Fruit fly (Drosophila melanogaster) S2 (cell line): ENCODE measurements around the gene SP.
A peak's percentile ranks its signal among the peaks of the same experiment; 100 is the strongest.

ENCODE experiments used
- CG8478 ChIP-seq: fragments of >200 bp; optimal IDR thresholded peaks from 2 replicates; lab custom pipeline; 2018
- CTCF ChIP-seq, 2 experiments: fragments of >200 bp; optimal IDR thresholded peaks; 2 replicates each; lab custom pipeline; 2018

SP gene

dm6 chr3L:13301335-13301734 lies at the start of gene SP:
TSS of gene SP (plus strand) at chr3L:13301635.
- no peak for TF ChIP-seq CTCF (optimal IDR thresholded peaks at IDR 0.05; lab: Kevin White, UChicago)
- no peak for TF ChIP-seq CG8478

- no peak for TF ChIP-seq CG8478
- no peak for TF ChIP-seq CTCF (optimal IDR thresholded peaks at IDR 0.05; lab: Kevin White, UChicago)
Observed at dm6 chr3L:13251786-13252185, 49.6 kb upstream of the SP start.

DNA sequence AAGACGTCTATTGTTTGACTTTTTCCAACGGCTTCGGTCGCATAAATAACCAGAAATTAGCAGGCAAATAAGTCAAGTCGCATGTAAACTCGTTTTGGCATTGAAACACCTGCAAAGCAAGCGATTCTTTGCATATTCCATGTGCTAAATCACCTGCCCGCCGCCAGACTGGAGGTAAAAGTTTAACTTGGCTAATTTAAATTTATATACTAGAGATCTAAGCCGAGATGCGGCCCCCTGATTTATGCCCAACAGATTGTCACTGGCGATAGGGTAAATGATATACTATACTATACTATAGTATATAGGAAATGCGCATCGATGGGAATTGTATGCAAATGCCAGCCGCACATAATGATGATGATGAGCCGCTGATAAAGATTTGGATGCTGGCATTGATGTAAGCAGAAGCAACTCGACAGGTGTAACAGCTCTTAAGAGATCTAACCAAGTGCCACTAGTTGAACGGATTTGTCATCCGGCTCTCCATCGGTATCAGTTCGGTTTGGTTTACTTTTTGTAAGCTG lies 48.4 kb upstream of the SP start:
- no peak for TF ChIP-seq CG8478
- TF ChIP-seq CTCF (optimal IDR thresholded peaks at IDR 0.05; lab: Kevin White, UChicago) = no peak

dm6 chr3L:13254274-13254673 lies 47.2 kb upstream of the SP start:
- TF ChIP-seq CTCF (optimal IDR thresholded peaks at IDR 0.05; lab: Kevin White, UChicago) (no peak), CG8478 (no peak)

dm6 chr3L:13255393-13256078 lies 45.9 kb upstream of the SP start:
- no peak for TF ChIP-seq CTCF (optimal IDR thresholded peaks at IDR 0.05; lab: Kevin White, UChicago)
- TF ChIP-seq CG8478 = no peak

DNA sequence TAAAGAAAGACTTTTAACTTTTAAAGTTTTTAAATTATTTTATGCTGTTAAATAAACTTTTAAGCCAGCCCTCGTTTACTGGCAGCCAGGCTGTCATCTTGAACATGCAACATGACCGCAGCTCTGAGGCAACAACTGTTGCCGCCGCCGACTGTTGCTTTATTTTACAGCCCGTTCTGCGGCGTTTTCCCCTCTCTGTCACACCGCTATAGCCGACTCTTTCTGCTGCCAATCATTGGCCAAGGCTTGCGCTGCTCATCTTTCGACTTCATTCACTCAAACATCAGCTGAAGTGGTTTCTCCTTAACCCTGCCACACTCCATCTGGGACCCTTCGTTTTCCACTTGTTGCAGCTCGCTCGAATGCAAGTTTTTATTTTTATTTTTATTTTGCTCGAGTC lies 45.3 kb upstream of the SP start:
- no peak for TF ChIP-seq CG8478
- TF ChIP-seq CTCF (optimal IDR thresholded peaks at IDR 0.05; lab: Kevin White, UChicago) = no peak

DNA sequence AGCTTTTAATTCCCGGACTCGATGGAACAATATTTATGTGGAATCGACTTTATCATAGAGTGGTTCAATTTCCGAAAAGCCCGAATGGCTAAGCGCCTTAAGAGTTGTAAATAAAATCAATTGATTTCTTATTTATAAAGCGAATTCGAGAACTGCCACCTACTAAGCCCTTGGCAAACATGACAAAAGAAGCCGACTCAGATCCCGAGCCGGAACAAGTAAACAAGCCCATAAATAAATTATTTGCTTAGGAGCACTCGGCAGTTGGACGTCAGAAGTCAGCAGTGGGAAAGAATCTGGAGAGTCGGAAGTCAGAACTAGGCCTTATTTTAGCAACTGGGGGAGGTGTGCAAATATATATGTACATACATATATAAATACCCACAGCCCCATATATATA lies 41.8 kb upstream of the SP start:
- TF ChIP-seq CTCF (optimal IDR thresholded peaks at IDR 0.05; lab: Kevin White, UChicago) = no peak
- no peak for TF ChIP-seq CG8478

DNA sequence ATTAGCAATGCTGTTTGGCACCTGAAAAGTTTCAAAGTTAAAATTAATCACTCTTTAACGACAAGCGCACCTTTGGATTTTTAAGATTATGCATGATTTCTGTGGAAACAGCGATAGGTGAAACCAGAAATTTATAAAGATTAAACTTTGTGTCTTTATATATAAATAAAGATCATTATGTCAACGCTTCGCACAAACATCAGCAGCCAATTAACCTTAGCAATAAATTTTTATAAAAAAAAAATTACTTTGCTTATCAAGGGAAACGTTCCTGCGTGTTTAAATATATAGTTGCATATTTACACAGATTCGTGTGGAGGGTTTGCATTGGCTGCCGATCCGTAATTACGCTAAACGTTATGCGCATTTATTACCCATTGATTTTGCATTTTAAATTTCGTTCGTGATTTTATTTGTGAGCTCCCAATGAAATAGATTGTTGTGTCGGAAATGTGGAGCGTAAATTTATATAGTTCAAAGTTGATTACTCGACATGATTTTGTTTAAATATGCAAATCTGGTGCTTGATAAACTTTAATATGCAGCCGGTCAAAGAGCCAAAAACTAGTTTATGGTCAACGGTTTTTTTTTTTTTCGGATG lies 40.6 kb upstream of the SP start:
- TF ChIP-seq CG8478 (no peak), CTCF (optimal IDR thresholded peaks at IDR 0.05; lab: Kevin White, UChicago) (no peak)

DNA sequence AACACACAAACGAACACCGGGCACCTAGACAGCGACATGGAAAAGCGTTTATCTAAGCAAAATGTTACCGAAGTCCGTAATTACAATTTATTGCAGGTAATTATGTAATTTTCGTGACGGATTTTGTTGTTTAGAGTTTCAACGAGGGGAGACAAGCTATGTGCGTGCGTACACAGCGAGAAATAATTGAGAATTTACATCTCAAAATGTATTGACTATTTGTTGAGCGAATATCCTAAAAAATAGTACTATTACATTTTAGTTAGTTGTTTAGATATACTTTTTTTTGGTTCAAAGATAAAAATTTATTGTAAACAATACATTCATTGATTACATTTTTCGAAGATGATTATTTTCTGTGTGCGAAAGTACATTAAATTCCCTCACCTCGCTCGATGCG lies 39.2 kb upstream of the SP start:
- TF ChIP-seq CG8478 = no peak
- no peak for TF ChIP-seq CTCF (optimal IDR thresholded peaks at IDR 0.05; lab: Kevin White, UChicago)

DNA sequence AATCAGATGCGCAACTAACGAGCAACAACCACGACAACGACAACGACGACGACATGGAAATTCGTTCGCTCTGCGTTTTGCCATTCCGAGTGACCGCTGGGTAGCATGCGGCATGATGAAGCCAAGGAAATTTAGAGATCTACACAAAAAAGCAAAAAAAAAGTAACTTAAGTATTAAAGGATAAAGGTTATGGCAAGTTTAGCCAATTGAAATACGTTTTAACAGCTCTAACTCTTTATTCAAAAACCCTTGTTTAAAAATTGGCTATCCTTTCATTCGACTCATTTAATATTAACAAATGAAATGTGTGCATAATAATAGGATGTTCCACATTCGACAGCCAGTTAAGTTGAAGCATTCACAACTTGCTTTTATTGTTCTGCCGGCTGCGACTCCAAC lies 37.6 kb upstream of the SP start:
- no peak for TF ChIP-seq CG8478

DNA sequence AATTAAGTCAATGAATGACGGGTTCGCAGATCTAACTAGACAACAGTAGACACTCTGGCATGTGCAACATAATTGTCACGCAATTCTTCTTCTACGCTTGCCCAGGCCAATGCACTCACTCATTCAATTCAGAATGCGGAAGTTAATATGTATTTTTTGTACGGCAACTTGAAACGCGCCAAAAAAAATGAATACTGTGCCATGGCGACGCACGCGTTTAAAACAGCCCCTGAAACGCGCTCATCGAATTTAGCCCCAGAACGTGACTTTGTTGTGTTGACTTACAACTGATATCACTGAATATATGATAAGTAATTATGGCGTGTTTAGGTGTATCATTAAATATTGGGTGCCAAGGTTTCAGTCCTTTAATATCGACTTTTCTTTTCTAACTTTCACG lies 35.4 kb upstream of the SP start:
- TF ChIP-seq CTCF (optimal IDR thresholded peaks at IDR 0.05; lab: Kevin White, UChicago) (no peak), CG8478 (no peak)

dm6 chr3L:13267254-13267653 lies 34.2 kb upstream of the SP start:
- no peak for TF ChIP-seq CG8478
- TF ChIP-seq CTCF (optimal IDR thresholded peaks at IDR 0.05; lab: Kevin White, UChicago) = no peak

dm6 chr3L:13267893-13268292 lies 33.5 kb upstream of the SP start:
- no peak for TF ChIP-seq CG8478
- no peak for TF ChIP-seq CTCF (optimal IDR thresholded peaks at IDR 0.05; lab: Kevin White, UChicago)

DNA sequence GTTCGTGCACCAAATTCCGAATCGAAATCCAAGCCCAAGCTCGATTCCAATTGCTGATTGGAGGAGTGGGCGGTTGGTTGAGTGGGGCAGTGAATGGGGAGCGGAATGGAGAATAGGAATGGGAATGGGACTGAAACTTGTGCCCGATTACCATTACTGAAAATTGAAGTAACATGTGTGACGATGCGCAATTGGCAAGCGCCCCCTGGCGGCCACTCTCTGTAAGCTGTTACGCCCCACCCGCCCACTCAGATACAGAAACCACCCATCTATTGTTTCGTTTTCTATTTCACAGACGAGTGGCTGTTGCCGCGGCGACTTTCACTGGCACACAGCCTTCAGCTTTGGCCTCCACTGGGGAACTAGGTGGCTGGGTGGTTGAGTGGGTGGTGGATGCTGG lies 30.2 kb upstream of the SP start:
- TF ChIP-seq CTCF (optimal IDR thresholded peaks at IDR 0.05; lab: Kevin White, UChicago) (peak; percentile 55 to 77), CG8478 (no peak)

- TF ChIP-seq CTCF (optimal IDR thresholded peaks at IDR 0.05; lab: Kevin White, UChicago) = no peak
- TF ChIP-seq CG8478 = no peak
Observed at dm6 chr3L:13282039-13282438, 19.4 kb upstream of the SP start.

DNA sequence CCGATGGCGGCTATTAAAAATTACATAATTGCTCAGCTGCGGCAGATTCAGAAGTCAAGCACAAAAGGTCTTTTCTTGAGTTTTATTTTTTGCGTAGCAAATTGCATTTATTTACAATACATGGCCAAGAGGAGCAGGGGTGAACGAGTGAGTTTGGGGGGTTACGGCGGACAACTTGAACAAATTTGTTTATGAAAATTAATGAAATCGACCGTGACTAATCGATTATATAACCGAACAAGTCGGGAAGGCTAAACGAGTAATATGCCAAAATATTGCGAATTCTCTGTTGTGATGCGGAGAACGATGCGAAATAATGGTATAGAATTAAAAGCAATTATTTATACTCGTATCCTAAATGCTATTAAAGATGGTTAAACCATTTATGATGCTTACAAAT lies 17.1 kb upstream of the SP start:
- TF ChIP-seq CTCF (optimal IDR thresholded peaks at IDR 0.05; lab: Kevin White, UChicago) (no peak), CG8478 (no peak)

DNA sequence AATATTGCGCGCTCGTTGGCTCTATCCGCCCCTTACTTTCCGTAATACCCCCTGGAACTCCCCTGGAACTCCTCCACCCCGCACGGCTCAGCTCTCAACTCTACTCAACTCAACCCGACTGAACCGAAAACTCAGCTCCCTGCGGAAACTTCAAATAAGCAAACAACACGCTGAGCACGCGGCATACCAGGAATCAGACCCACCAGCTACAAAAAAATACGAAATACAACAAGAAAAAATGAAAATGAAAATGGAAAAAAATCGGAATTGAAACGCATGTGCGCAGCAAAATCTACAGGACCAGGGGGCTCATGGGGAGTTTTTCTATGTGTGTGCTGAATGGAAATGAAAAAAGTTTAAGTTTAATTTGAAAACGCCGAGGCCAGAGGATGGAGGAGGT lies 14.8 kb upstream of the SP start:
- TF ChIP-seq CG8478 = no peak
- TF ChIP-seq CTCF (optimal IDR thresholded peaks at IDR 0.05; lab: Kevin White, UChicago) = no peak
